Worm (Caenorhabditis elegans) whole organism, L4/young adult: ENCODE results near the gene ckr-2.

Source experiments
- W03F9.2 ChIP-seq: fragments of 150-350 bp; optimal IDR thresholded peaks from 2 replicates; lab custom pipeline; 2014; ENCODE audit warnings: missing biosample characterization, missing genetic modification characterization
- dao-5 ChIP-seq: sonication (generic microtip); optimal IDR thresholded peaks from 2 replicates; lab custom pipeline; 2016; ENCODE audit warnings: missing genotype, missing genetic modification characterization, moderate library complexity, missing compliant biosample characterization
- him-1 ChIP-seq: sonication (generic microtip); optimal IDR thresholded peaks from 2 replicates; lab custom pipeline; 2016; ENCODE audit warnings: missing genotype, missing genetic modification reagents, missing genetic modification characterization, missing compliant biosample characterization

The ckr-2 gene

ce11 chrIII:1976642-1977041, 44.8 kb downstream of the ckr-2 start, which contains the start of gene R155.3:
R155.3 (minus strand) TSS chrIII:1976742.
- no peak for TF ChIP-seq him-1 (tag; lab: Kevin White, UChicago)
- TF ChIP-seq dao-5 (tag; lab: Kevin White, UChicago): no peak
- no peak for TF ChIP-seq W03F9.2 (tag; lab: Kevin White, UChicago)

DNA sequence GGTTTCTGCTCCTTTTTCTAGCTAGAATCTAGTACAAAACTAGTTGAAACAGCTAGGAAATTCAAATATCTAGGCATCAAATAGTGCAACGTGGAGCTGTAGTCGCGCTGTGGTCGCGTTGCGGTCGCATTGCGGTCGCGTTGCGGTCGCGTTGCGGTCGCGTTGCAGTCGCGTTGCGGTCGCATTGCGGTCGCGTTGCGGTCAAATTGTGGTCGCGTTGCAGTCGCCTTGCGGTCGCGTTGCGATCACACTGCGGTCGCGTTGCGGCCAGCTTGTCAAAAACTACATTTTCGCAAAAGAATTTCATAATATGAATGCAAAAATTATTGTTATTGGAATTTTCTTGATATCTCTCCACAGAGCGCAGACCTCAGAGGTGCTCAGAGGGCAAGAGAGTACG, 45.4 kb downstream of the ckr-2 start:
- TF ChIP-seq W03F9.2 (tag; lab: Kevin White, UChicago): no peak

ce11 chrIII:1970433-1970832, 51.0 kb downstream of the ckr-2 start, which contains the start of gene R155.5:
R155.5 (minus strand) TSS chrIII:1970533.
- no peak for TF ChIP-seq W03F9.2 (tag; lab: Kevin White, UChicago)
- no peak for TF ChIP-seq dao-5 (tag; lab: Kevin White, UChicago)
- no peak for TF ChIP-seq him-1 (tag; lab: Kevin White, UChicago)

DNA sequence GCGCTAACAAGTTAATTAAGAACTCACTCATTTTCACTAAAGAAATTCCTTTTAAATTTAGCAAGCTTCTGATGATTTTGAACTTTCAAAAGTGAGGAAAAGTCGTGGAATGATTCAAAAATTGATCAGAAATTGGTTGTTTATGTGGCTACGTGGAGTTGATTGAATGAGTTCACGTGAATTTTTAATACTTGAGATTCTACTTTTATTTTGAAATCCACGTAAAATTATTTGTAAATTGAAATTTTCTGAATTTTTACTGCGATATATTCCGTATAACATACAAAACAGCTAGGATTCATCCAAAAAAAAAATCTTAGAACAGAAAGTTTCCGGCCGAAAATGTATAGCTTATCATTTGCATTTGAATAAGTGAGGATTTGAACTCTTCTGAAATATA, 51.6 kb downstream of the ckr-2 start, which contains the start of gene moa-1:
Gene moa-1 (minus strand): TSS at position 101 of the 400 bp plus-strand sequence.
- no peak for TF ChIP-seq W03F9.2 (tag; lab: Kevin White, UChicago)
- TF ChIP-seq dao-5 (tag; lab: Kevin White, UChicago): no peak
- TF ChIP-seq him-1 (tag; lab: Kevin White, UChicago): no peak

- TF ChIP-seq dao-5 (tag; lab: Kevin White, UChicago): no peak
- TF ChIP-seq him-1 (tag; lab: Kevin White, UChicago): no peak
- TF ChIP-seq W03F9.2 (tag; lab: Kevin White, UChicago): no peak
These were observed 58.3 kb downstream of the ckr-2 start for ce11 chrIII:1963128-1963527.

- TF ChIP-seq him-1 (tag; lab: Kevin White, UChicago): no peak
- no peak for TF ChIP-seq W03F9.2 (tag; lab: Kevin White, UChicago)
- no peak for TF ChIP-seq dao-5 (tag; lab: Kevin White, UChicago)
These were observed 58.8 kb downstream of the ckr-2 start for ce11 chrIII:1962552-1962951.

DNA sequence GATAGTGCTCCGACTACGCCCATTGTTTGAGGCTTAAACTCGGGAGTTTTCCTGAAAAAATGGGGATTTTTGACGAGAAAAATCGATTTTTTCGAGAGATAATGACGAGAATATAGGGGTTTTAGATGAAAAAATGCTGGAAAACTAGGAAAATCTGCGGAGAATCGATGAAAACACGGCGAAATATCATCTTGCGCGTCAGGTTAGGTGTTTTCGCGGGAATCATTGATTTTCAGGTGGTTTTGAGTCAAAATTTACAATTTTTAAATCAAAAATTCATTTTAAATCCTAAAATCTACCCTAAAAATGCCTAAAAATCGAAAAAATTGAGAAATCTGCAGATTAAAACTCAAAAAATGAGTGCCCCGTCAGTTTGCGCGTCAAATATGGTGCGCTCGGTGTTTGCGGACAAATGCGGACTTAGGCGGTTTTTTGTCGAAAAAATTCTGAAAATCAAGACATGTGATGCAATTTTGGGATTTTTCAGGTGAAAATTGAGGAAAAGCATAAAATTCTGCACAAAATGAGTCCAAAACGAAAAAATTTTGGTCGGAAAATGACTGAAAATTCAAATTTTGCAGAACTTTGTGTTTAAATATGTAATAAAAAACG, 59.4 kb downstream of the ckr-2 start, which contains the start of gene mboa-6:
Gene mboa-6 (minus strand): TSS at position 51 of the 612 bp plus-strand sequence.
- no peak for TF ChIP-seq dao-5 (tag; lab: Kevin White, UChicago)
- TF ChIP-seq W03F9.2 (tag; lab: Kevin White, UChicago): no peak
- TF ChIP-seq him-1 (tag; lab: Kevin White, UChicago): no peak
